Fruit fly (Drosophila melanogaster) whole organism, prepupa: ENCODE results near the gene CG15317.

ENCODE experiments used
- Blimp-1 ChIP-seq: fragments of 200-800 bp; sonication (Bioruptor generic); optimal IDR thresholded peaks from 3 replicates; lab custom pipeline; 2017; ENCODE audit warnings: missing biosample characterization, missing genetic modification characterization, mild to moderate bottlenecking, moderate library complexity, missing genetic modification reagents
- CG11762 ChIP-seq: fragments of 200-800 bp; sonication (Bioruptor generic); optimal IDR thresholded peaks from 3 replicates; lab custom pipeline; 2016; ENCODE audit warnings: missing biosample characterization, missing genetic modification characterization; ENCODE audit not compliant: insufficient read depth
- CG32006 ChIP-seq: fragments of 200-800 bp; sonication (Bioruptor generic); optimal IDR thresholded peaks from 3 replicates; lab custom pipeline; 2017; ENCODE audit warnings: missing biosample characterization, mild to moderate bottlenecking, missing genetic modification characterization
- CG6854 ChIP-seq: fragments of 200-800 bp; sonication (Bioruptor generic); optimal IDR thresholded peaks from 2 replicates; lab custom pipeline; 2017; ENCODE audit warnings: missing biosample characterization, mild to moderate bottlenecking, missing genetic modification characterization
- Eip78C ChIP-seq: fragments of 200-800 bp; sonication (Bioruptor generic); peaks from one replicate; lab custom pipeline; 2016; ENCODE audit warnings: missing biosample characterization, missing genetic modification characterization
- Hr4 ChIP-seq: fragments of 200-800 bp; sonication (Bioruptor generic); optimal IDR thresholded peaks from 3 replicates; lab custom pipeline; 2016; ENCODE audit warnings: missing biosample characterization, missing genetic modification characterization
- Met ChIP-seq: fragments of 200-800 bp; sonication (Bioruptor generic); optimal IDR thresholded peaks from 3 replicates; lab custom pipeline; 2016; ENCODE audit warnings: missing biosample characterization, missing genetic modification characterization
- ss ChIP-seq, 2 experiments: fragments of 200-800 bp; sonication (Bioruptor generic); optimal IDR thresholded peaks; 2 replicates in 1 of 2; 3 replicates in 1 of 2; lab custom pipeline; 2017 to 2018; ENCODE audit warnings: mild to moderate bottlenecking in 2 of 2, missing biosample characterization in 2 of 2, missing genetic modification characterization in 2 of 2, moderate library complexity in 1 of 2

DNA sequence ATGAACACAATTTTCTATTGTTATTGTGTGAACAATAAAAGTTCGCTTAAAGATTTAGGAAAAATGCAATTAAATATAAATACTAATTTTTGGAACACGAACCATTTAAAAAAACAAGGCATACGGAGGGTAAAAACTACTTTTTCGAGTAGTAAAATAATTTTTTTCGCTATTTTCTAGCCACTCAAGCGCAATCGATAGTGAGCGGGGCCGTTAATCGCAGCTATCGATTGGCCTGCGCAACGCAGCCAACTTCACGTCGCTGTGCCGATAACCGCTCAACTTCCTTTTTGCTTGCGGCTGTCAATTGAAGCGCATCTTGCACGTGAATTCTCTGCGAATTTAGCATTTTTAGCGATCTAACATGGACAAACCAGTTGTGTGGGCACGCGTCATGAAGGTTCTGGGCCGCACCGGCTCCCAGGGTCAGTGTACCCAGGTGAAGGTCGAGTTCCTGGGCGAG lies 2.0 kb downstream of the CG15317 start, which contains the start of gene RpS28b:
- TF ChIP-seq CG6854 = peak; percentile 96
- peak; percentile 79 for TF ChIP-seq Met (GFP tag; lab: Kevin White, UChicago)
- peak; percentile 90 for TF ChIP-seq Eip78C (GFP tag; lab: Kevin White, UChicago)
- TF ChIP-seq CG32006 (GFP tag; lab: Kevin White, UChicago) = peak; percentile 47
- TF ChIP-seq Blimp-1 = peak; percentile 66
- peak; percentile 1 for TF ChIP-seq Hr4 (GFP tag; lab: Kevin White, UChicago)
- peak; percentile 47 for TF ChIP-seq CG11762 (GFP tag; lab: Kevin White, UChicago)
- TF ChIP-seq ss (GFP tag; optimal IDR thresholded peaks at IDR 0.05; lab: Kevin White, UChicago) = peak; percentile 85 to 91
